Worm (Caenorhabditis elegans): ENCODE results near the gene pgap-2.
"Not testable (repeated sequence)": the region's sequence is repeated elsewhere in the genome, so short reads cannot be mapped to it uniquely, and the experiment has no call there.

Gene pgap-2

DNA sequence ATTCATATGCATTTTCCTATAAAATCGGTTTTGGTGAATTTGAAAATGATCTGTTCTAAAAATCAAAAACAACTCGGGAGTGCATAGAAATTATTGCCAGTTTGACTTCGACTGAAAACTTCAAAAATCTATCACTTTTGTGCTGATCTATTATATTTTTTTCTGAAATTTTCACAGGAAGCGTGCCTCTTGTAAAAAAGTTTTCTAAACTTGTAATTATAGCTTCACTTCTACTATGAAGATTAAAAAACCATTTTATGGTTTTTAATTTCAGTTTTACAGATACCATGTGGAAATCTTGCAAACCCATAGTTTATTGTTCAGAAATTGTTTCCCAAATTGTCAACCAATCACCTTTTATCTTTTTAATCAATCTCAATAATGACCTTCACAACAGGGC is 28.7 kb downstream of the pgap-2 start, which contains the start of gene F17C8.9 (continued):
- TF ChIP-seq ama-1 (optimal IDR thresholded peaks at IDR 0.05) (no peak), ama-1 (GFP tag; optimal IDR thresholded peaks at IDR 0.05) (no peak)

ce11 chrIII:4735443-4735842 is 30.1 kb downstream of the pgap-2 start, which contains the start of gene F17C8.7:
Gene F17C8.7, plus strand, starts transcription at chrIII:4735743.
- TF ChIP-seq egrh-3 (GFP tag; IDR thresholded peaks at IDR 0.05) = no peak
- no peak for TF ChIP-seq dpff-1 (tag; optimal IDR thresholded peaks at IDR 0.05)
- no peak for TF ChIP-seq akir-1 (GFP tag; optimal IDR thresholded peaks at IDR 0.05)
- TF ChIP-seq C06A6.2 (GFP tag; conservative IDR thresholded peaks at IDR 0.05) = no peak
- TF ChIP-seq ZK185.1 (tag; optimal IDR thresholded peaks at IDR 0.05; ENCODE audit: poor library complexity, severe bottlenecking) = no peak
- no peak for TF ChIP-seq B0336.3 (GFP tag; IDR thresholded peaks at IDR 0.05)
- no peak for TF ChIP-seq ztf-26 (tag; optimal IDR thresholded peaks at IDR 0.05)
- TF ChIP-seq lir-1 (GFP tag; conservative IDR thresholded peaks at IDR 0.05) = no peak
- no peak for TF ChIP-seq ceh-58 (GFP tag; IDR thresholded peaks at IDR 0.05)
- no peak for TF ChIP-seq T07F8.4 (tag; optimal IDR thresholded peaks at IDR 0.05)
- TF ChIP-seq dpl-1 (GFP tag; optimal IDR thresholded peaks at IDR 0.05) = no peak
- TF ChIP-seq mes-4 (tag; optimal IDR thresholded peaks at IDR 0.05) = no peak
- TF ChIP-seq nhr-120 (GFP tag; IDR thresholded peaks at IDR 0.05) = no peak
- TF ChIP-seq ccch-3 (GFP tag; optimal IDR thresholded peaks at IDR 0.05) = no peak
- TF ChIP-seq nhr-90 (tag; optimal IDR thresholded peaks at IDR 0.05) = no peak
- no peak for TF ChIP-seq somi-1 (GFP tag; optimal IDR thresholded peaks at IDR 0.05)

DNA sequence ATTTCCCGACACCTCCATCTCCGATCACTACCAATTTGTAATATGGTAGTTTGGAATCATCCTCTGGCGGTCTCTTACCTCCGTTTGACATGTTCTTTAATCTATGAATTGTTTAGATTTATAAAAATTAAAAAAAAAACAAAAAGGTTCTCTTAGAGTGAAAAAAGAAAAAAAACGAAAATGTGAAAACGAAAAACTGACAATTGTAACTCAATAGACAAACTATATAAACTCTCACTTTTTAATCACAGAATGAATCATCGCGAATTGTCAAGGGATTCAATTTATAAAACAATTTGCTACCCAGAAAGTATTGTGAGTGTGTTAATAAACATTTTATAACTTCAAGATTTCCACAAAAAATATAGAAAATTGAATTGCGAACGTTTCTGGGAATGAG is 34.7 kb downstream of the pgap-2 start, which contains the start of gene ras-2:
Gene ras-2 (minus strand): TSS at position 101 of the 400 bp plus-strand sequence.
- TF ChIP-seq C06A6.2 (GFP tag; conservative IDR thresholded peaks at IDR 0.05) (no peak), B0336.3 (GFP tag; IDR thresholded peaks at IDR 0.05) (no peak), ztf-6 (GFP tag; IDR thresholded peaks at IDR 0.05) (no peak), efl-1 (GFP tag; optimal IDR thresholded peaks at IDR 0.05) (no peak), Y95B8A.8 (GFP tag; IDR thresholded peaks at IDR 0.05) (no peak), let-607 (tag; optimal IDR thresholded peaks at IDR 0.05) (no peak), lin-26 (GFP tag; IDR thresholded peaks at IDR 0.05) (no peak), dpl-1 (GFP tag; optimal IDR thresholded peaks at IDR 0.05) (no peak), bed-2 (GFP tag; IDR thresholded peaks at IDR 0.05) (no peak)

DNA sequence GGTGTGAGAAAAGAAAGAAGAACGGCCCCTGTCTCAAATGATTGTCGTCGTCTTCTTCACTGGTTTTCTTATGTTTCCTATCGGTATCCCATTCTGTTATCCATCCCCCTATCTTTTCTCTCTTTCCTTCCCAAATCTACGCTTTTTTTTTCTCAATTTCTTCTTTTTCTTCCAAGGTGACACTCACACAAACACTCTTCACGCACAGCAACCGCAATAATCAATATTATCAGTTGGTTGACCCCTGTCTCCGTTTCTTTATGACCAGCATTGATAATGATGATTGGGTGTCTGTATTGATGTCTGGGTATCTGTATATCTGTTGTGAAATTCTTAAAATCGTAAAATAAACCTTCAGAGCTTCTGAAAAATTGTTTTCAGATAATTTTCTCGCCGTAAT is 35.5 kb downstream of the pgap-2 start:
- TF ChIP-seq cebp-1 (GFP tag; IDR thresholded peaks at IDR 0.05) = no peak
- peak; percentile 48 for TF ChIP-seq cebp-1 (tag; optimal IDR thresholded peaks at IDR 0.05)
- peak; percentile 32 for TF ChIP-seq nhr-80 (tag; optimal IDR thresholded peaks at IDR 0.05)
- no peak for TF ChIP-seq lir-1 (GFP tag; conservative IDR thresholded peaks at IDR 0.05)

DNA sequence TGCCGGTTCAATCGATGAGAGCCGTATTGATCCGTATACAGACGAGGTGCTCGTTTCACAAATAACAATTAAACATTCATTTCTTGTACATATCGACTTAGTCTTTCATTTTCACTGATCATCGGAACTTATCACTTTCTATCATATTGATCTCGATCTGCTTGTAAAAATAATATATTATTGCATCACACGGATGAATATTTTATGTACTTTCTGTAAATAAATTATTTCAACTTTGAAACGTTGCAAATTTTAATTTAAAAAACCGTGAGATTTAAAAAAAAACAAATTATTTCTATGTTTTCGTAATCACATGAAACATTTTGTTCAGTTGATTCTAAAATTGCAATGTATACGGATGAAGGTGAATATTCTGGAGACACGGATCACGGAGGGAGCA is 37.3 kb downstream of the pgap-2 start, which contains the start of gene twk-6:
Gene twk-6 (plus strand): TSS at position 301 of the 400 bp plus-strand sequence.
- TF ChIP-seq ama-1 (optimal IDR thresholded peaks at IDR 0.05); ama-1 (GFP tag; optimal IDR thresholded peaks at IDR 0.05); ceh-40 (GFP tag; IDR thresholded peaks at IDR 0.05); ztf-25 (GFP tag; IDR thresholded peaks at IDR 0.05): not testable (repeated sequence)

- TF ChIP-seq ztf-26 (tag; optimal IDR thresholded peaks at IDR 0.05) = no peak
- no peak for TF ChIP-seq T07F8.4 (tag; optimal IDR thresholded peaks at IDR 0.05)
These were observed 40.6 kb downstream of the pgap-2 start, which contains the start of gene F17C8.6 for ce11 chrIII:4745934-4746333. Gene F17C8.6, minus strand, starts transcription at chrIII:4746034.

- no peak for TF ChIP-seq sdz-38 (tag; optimal IDR thresholded peaks at IDR 0.05)
- no peak for TF ChIP-seq sptf-2 (GFP tag; optimal IDR thresholded peaks at IDR 0.05)
- no peak for TF ChIP-seq unc-62 (GFP tag; optimal IDR thresholded peaks at IDR 0.05)
- no peak for TF ChIP-seq C06A6.2 (GFP tag; conservative IDR thresholded peaks at IDR 0.05)
- no peak for TF ChIP-seq ceh-91 (GFP tag; IDR thresholded peaks at IDR 0.05)
- TF ChIP-seq ceh-58 (GFP tag; IDR thresholded peaks at IDR 0.05) = no peak
- TF ChIP-seq nhr-179 (tag; optimal IDR thresholded peaks at IDR 0.05) = no peak
- no peak for TF ChIP-seq madf-10 (tag; optimal IDR thresholded peaks at IDR 0.05)
- no peak for TF ChIP-seq cebp-1 (GFP tag; IDR thresholded peaks at IDR 0.05)
- no peak for TF ChIP-seq cebp-1 (tag; optimal IDR thresholded peaks at IDR 0.05)
- no peak for TF ChIP-seq fkh-3 (tag; optimal IDR thresholded peaks at IDR 0.05)
- no peak for TF ChIP-seq mes-4 (tag; optimal IDR thresholded peaks at IDR 0.05)
- TF ChIP-seq Y53G8AR.9 (GFP tag; conservative IDR thresholded peaks at IDR 0.05) = no peak
- TF ChIP-seq B0336.3 (GFP tag; IDR thresholded peaks at IDR 0.05) = no peak
These were observed 42.8 kb downstream of the pgap-2 start, which contains the start of gene col-89 for ce11 chrIII:4748109-4748508. Gene col-89, plus strand, starts transcription at chrIII:4748127.

All from whole organism, young adult.